Fruit fly (Drosophila melanogaster) whole organism, embryonic: ENCODE data around the gene bab1.
A peak's percentile ranks its signal among the peaks of the same experiment; 100 is the strongest.

Experiments used
- Aef1 ChIP-seq: fragments of 200-800 bp; sonication (Bioruptor generic); IDR thresholded peaks from 3 replicates; pipeline ENCODE4 v1.3.6; 2022; ENCODE audit warnings: missing biosample characterization, missing genetic modification characterization
- B-H1 ChIP-seq: fragments of 200-800 bp; sonication (Bioruptor generic); IDR thresholded peaks from 3 replicates; pipeline ENCODE4 v1.3.6; 2022; ENCODE audit warnings: missing biosample characterization, missing genetic modification characterization
- CG10267 ChIP-seq: fragments of 200-800 bp; sonication (Bioruptor generic); optimal IDR thresholded peaks from 2 replicates; lab custom pipeline; 2018; ENCODE audit warnings: missing biosample characterization, mild to moderate bottlenecking, missing genetic modification characterization, moderate library complexity
- CG10543 ChIP-seq: fragments of 200-800 bp; sonication (Bioruptor generic); optimal IDR thresholded peaks from 3 replicates; lab custom pipeline; 2017; ENCODE audit warnings: missing biosample characterization, mild to moderate bottlenecking, missing genetic modification characterization, moderate library complexity
- CG10565 ChIP-seq: fragments of 200-800 bp; sonication (Bioruptor generic); optimal IDR thresholded peaks from 3 replicates; lab custom pipeline; 2016; ENCODE audit warnings: missing biosample characterization, mild to moderate bottlenecking, missing genetic modification characterization
- CG11093 ChIP-seq: fragments of 200-800 bp; sonication (Bioruptor generic); IDR thresholded peaks from 3 replicates; pipeline ENCODE4 v1.3.6; 2022; ENCODE audit warnings: missing biosample characterization, missing genetic modification characterization
- CG11398 ChIP-seq: fragments of 200-800 bp; sonication (Bioruptor generic); optimal IDR thresholded peaks from 2 replicates; lab custom pipeline; 2016; ENCODE audit warnings: missing biosample characterization, missing genetic modification characterization
- CG12659 ChIP-seq: fragments of 200-800 bp; sonication (Bioruptor generic); optimal IDR thresholded peaks from 3 replicates; lab custom pipeline; 2017; ENCODE audit warnings: mild to moderate bottlenecking, missing biosample characterization, missing genetic modification reagents, missing genetic modification characterization
- CG14860 ChIP-seq: fragments of 200-800 bp; sonication (Bioruptor generic); IDR thresholded peaks from 3 replicates; pipeline ENCODE4 v1.3.6; 2022; ENCODE audit warnings: missing biosample characterization, missing genetic modification characterization; ENCODE audit not compliant: partially characterized antibody
- CG18262 ChIP-seq: fragments of 200-800 bp; optimal IDR thresholded peaks from 3 replicates; lab custom pipeline; 2019; ENCODE audit warnings: missing biosample characterization, mild to moderate bottlenecking, missing genetic modification characterization, moderate library complexity
- CG2889 ChIP-seq: fragments of 200-800 bp; sonication (Bioruptor generic); IDR thresholded peaks from 3 replicates; pipeline ENCODE4 v1.3.6; 2022; ENCODE audit warnings: missing biosample characterization, missing genetic modification characterization
- CG30431 ChIP-seq: fragments of 200-800 bp; sonication (Bioruptor generic); optimal IDR thresholded peaks from 2 replicates; lab custom pipeline; 2017; ENCODE audit warnings: missing biosample characterization, missing genetic modification characterization
- CG5180 ChIP-seq: fragments of 200-800 bp; sonication (Bioruptor generic); optimal IDR thresholded peaks from 3 replicates; lab custom pipeline; 2017; ENCODE audit warnings: missing biosample characterization, missing genetic modification characterization, mild to moderate bottlenecking, moderate library complexity, missing genetic modification reagents
- CG5953 ChIP-seq: fragments of 200-800 bp; sonication (Bioruptor generic); IDR thresholded peaks from 2 replicates; pipeline ENCODE4 v1.3.6; 2022; ENCODE audit warnings: missing biosample characterization, missing genetic modification characterization
- CG6272 ChIP-seq: fragments of 200-800 bp; sonication (Bioruptor generic); IDR thresholded peaks from 2 replicates; pipeline ENCODE4 v1.3.6; 2022; ENCODE audit warnings: missing biosample characterization, missing genetic modification characterization
- CG6683 ChIP-seq: fragments of 200-800 bp; sonication (Bioruptor generic); optimal IDR thresholded peaks from 2 replicates; lab custom pipeline; 2017; ENCODE audit warnings: missing biosample characterization, mild to moderate bottlenecking, missing genetic modification characterization, missing genetic modification reagents
- CG6765 ChIP-seq: fragments of 200-800 bp; sonication (Bioruptor generic); optimal IDR thresholded peaks from 3 replicates; lab custom pipeline; 2017; ENCODE audit warnings: missing biosample characterization, mild to moderate bottlenecking, missing genetic modification characterization
- CG7556 ChIP-seq: fragments of 200-800 bp; sonication (Bioruptor generic); optimal IDR thresholded peaks from 2 replicates; lab custom pipeline; 2017; ENCODE audit warnings: missing biosample characterization, mild to moderate bottlenecking, missing genetic modification characterization
- CG7745 ChIP-seq: fragments of 200-800 bp; sonication (Bioruptor generic); optimal IDR thresholded peaks from 2 replicates; lab custom pipeline; 2018; ENCODE audit warnings: missing biosample characterization, mild to moderate bottlenecking, missing genetic modification characterization, moderate library complexity
- CG7786 ChIP-seq: fragments of 200-800 bp; sonication (Bioruptor generic); optimal IDR thresholded peaks from 2 replicates; lab custom pipeline; 2016; ENCODE audit warnings: missing biosample characterization, missing genetic modification characterization
- CG8089 ChIP-seq: fragments of 200-800 bp; sonication (Bioruptor generic); optimal IDR thresholded peaks from 3 replicates; lab custom pipeline; 2016; ENCODE audit warnings: missing biosample characterization, missing genetic modification characterization
- CG8359 ChIP-seq: fragments of 200-800 bp; sonication (Bioruptor generic); optimal IDR thresholded peaks from 2 replicates; lab custom pipeline; 2017; ENCODE audit warnings: missing biosample characterization, mild to moderate bottlenecking, missing genetic modification characterization, borderline replicate concordance
- CG9876 ChIP-seq: fragments of 200-800 bp; sonication (Bioruptor generic); optimal IDR thresholded peaks from 2 replicates; lab custom pipeline; 2016; ENCODE audit warnings: missing biosample characterization, missing genetic modification characterization
- CG9932 ChIP-seq: fragments of 200-800 bp; sonication (Bioruptor generic); IDR thresholded peaks from 2 replicates; pipeline ENCODE4 v1.3.6; 2022; ENCODE audit warnings: missing biosample characterization, missing genetic modification characterization
- CTCF ChIP-seq: fragments of 200-800 bp; sonication (Bioruptor generic); optimal IDR thresholded peaks from 2 replicates; lab custom pipeline; 2017; ENCODE audit warnings: missing biosample characterization, mild to moderate bottlenecking, missing genetic modification characterization, moderate library complexity
- CrebB ChIP-seq: fragments of 200-800 bp; sonication (Bioruptor generic); optimal IDR thresholded peaks from 3 replicates; lab custom pipeline; 2018; ENCODE audit warnings: missing biosample characterization, mild to moderate bottlenecking, missing genetic modification characterization
- Fer1 ChIP-seq: fragments of 200-800 bp; sonication (Bioruptor generic); optimal IDR thresholded peaks from 2 replicates; lab custom pipeline; 2017; ENCODE audit warnings: missing biosample characterization, mild to moderate bottlenecking, missing genetic modification characterization
- Hsf ChIP-seq: fragments of 200-800 bp; sonication (Bioruptor generic); optimal IDR thresholded peaks from 3 replicates; lab custom pipeline; 2016; ENCODE audit warnings: missing biosample characterization, missing genetic modification characterization
- Lpt ChIP-seq: fragments of >200 bp; optimal IDR thresholded peaks from 2 replicates; lab custom pipeline; 2018; ENCODE audit warnings: missing biosample characterization, missing genetic modification characterization
- NfI ChIP-seq: fragments of 200-800 bp; sonication (Bioruptor generic); optimal IDR thresholded peaks from 3 replicates; lab custom pipeline; 2018; ENCODE audit warnings: missing biosample characterization, mild to moderate bottlenecking, missing genetic modification characterization, moderate library complexity
- Ptx1 ChIP-seq: fragments of 200-800 bp; sonication (Bioruptor generic); IDR thresholded peaks from 2 replicates; pipeline ENCODE4 v1.3.6; 2022; ENCODE audit warnings: missing biosample characterization, missing genetic modification characterization
- Sry-β ChIP-seq: fragments of 200-800 bp; sonication (Bioruptor generic); optimal IDR thresholded peaks from 2 replicates; lab custom pipeline; 2018; ENCODE audit warnings: missing biosample characterization, mild to moderate bottlenecking, missing genetic modification characterization, moderate library complexity
- Xrp1 ChIP-seq: fragments of 200-800 bp; sonication (Bioruptor generic); IDR thresholded peaks from 2 replicates; pipeline ENCODE4 v1.3.6; 2022; ENCODE audit warnings: missing biosample characterization, missing genetic modification characterization
- ab ChIP-seq: fragments of 200-800 bp; sonication (Bioruptor generic); optimal IDR thresholded peaks from 2 replicates; lab custom pipeline; 2016; ENCODE audit warnings: missing biosample characterization, missing genetic modification characterization
- ap ChIP-seq: fragments of 200-800 bp; sonication (Bioruptor generic); IDR thresholded peaks from 2 replicates; pipeline ENCODE4 v1.3.6; 2022; ENCODE audit warnings: missing biosample characterization, missing genetic modification characterization
- ase ChIP-seq: fragments of 200-800 bp; sonication (Bioruptor generic); IDR thresholded peaks from 3 replicates; pipeline ENCODE4 v1.3.6; 2022; ENCODE audit warnings: missing biosample characterization, missing genetic modification characterization
- cato ChIP-seq: fragments of 200-800 bp; sonication (Bioruptor generic); optimal IDR thresholded peaks from 2 replicates; lab custom pipeline; 2016; ENCODE audit warnings: missing biosample characterization, missing genetic modification characterization, borderline replicate concordance
- crp ChIP-seq, 2 experiments: fragments of 200-800 bp; sonication (Bioruptor generic); optimal IDR thresholded peaks; 2 replicates in 1 of 2; 3 replicates in 1 of 2; lab custom pipeline; 2017; ENCODE audit warnings: missing biosample characterization in 2 of 2, missing genetic modification characterization in 2 of 2, mild to moderate bottlenecking in 1 of 2, moderate library complexity in 1 of 2
- dmrt99B ChIP-seq: fragments of 200-800 bp; sonication (Bioruptor generic); optimal IDR thresholded peaks from 2 replicates; lab custom pipeline; 2018; ENCODE audit warnings: missing biosample characterization, mild to moderate bottlenecking, missing genetic modification characterization, moderate library complexity
- dpn ChIP-seq, 2 experiments: fragments of 200-800 bp; sonication (Bioruptor generic); optimal IDR thresholded peaks; 3 replicates each; lab custom pipeline; 2016; ENCODE audit warnings: missing biosample characterization in 2 of 2, missing genetic modification characterization in 2 of 2
- her ChIP-seq: fragments of 200-800 bp; sonication (Bioruptor generic); optimal IDR thresholded peaks from 2 replicates; lab custom pipeline; 2016; ENCODE audit warnings: missing biosample characterization, missing genetic modification characterization
- lilli ChIP-seq: fragments of 200-800 bp; sonication (Bioruptor generic); optimal IDR thresholded peaks from 3 replicates; lab custom pipeline; 2016; ENCODE audit warnings: missing biosample characterization, missing genetic modification characterization
- odd ChIP-seq: fragments of 200-800 bp; sonication (Bioruptor generic); optimal IDR thresholded peaks from 2 replicates; lab custom pipeline; 2017; ENCODE audit warnings: missing biosample characterization, mild to moderate bottlenecking, missing genetic modification characterization
- row ChIP-seq: fragments of 200-800 bp; sonication (Bioruptor generic); IDR thresholded peaks from 3 replicates; pipeline ENCODE4 v1.3.6; 2022; ENCODE audit warnings: missing biosample characterization, missing genetic modification characterization
- sens ChIP-seq: fragments of 200-800 bp; sonication (Bioruptor generic); peaks from one replicate; lab custom pipeline; 2016; ENCODE audit warnings: missing biosample characterization, missing genetic modification characterization
- ssp ChIP-seq: fragments of 200-800 bp; sonication (Bioruptor generic); IDR thresholded peaks from 2 replicates; pipeline ENCODE4 v1.3.6; 2022; ENCODE audit warnings: missing biosample characterization, missing genetic modification characterization
- sug ChIP-seq: fragments of 200-800 bp; optimal IDR thresholded peaks from 2 replicates; lab custom pipeline; 2019; ENCODE audit warnings: missing biosample characterization, mild to moderate bottlenecking, missing genetic modification characterization, moderate library complexity
- tll ChIP-seq, 2 experiments: fragments of 200-800 bp in 1 of 2; fragments of >200 bp in 1 of 2; sonication (Bioruptor generic) in 1 of 2; optimal IDR thresholded peaks; 2 replicates each; lab custom pipeline; 2017 to 2019; ENCODE audit warnings: missing biosample characterization in 2 of 2, missing genetic modification characterization in 2 of 2, mild to moderate bottlenecking in 1 of 2, moderate library complexity in 1 of 2
- usp ChIP-seq: fragments of >200 bp; optimal IDR thresholded peaks from 2 replicates; lab custom pipeline; 2017; ENCODE audit warnings: missing biosample characterization, missing genetic modification characterization
- vnd ChIP-seq: fragments of 200-800 bp; sonication (Bioruptor generic); IDR thresholded peaks from 3 replicates; pipeline ENCODE4 v1.3.6; 2022; ENCODE audit warnings: missing biosample characterization, missing genetic modification characterization; ENCODE audit not compliant: partially characterized antibody

The bab1 gene

dm6 chr3L:1086305-1086733 lies 14.6 kb downstream of the bab1 start (continued):
- TF ChIP-seq CG10267 (peak; percentile 21), Hsf (GFP tag; lab: Kevin White, UChicago) (no peak), lilli (GFP tag; lab: Kevin White, UChicago) (no peak), sug (peak; percentile 84), vnd (no peak), usp (GFP tag; lab: Kevin White, UChicago) (no peak), ssp (GFP tag; lab: Robert Waterston, UW) (no peak), CG12659 (GFP tag; lab: Kevin White, UChicago) (peak; percentile 60), CG9876 (GFP tag; lab: Kevin White, UChicago) (no peak), Xrp1 (GFP tag; lab: Robert Waterston, UW) (peak; percentile 84), CG30431 (GFP tag; lab: Kevin White, UChicago) (peak; percentile 46), CG11398 (peak; percentile 32), CG5180 (GFP tag; lab: Kevin White, UChicago) (peak; percentile 57), CG11093 (GFP tag; lab: Robert Waterston, UW) (no peak), ap (0 out of 2 replicates have a peak, but pooled peaks have one; percentile 44), CG6765 (peak; percentile 68), Fer1 (peak; percentile 88), ab (GFP tag; lab: Kevin White, UChicago) (no peak), B-H1 (GFP tag; lab: Robert Waterston, UW) (peak; percentile 21; the same call in 1 of the 3 replicates), dmrt99B (tag; lab: Kevin White, UChicago) (peak; percentile 69), Sry-β (peak; percentile 26), CG2889 (GFP tag; lab: Robert Waterston, UW) (no peak), tll (GFP tag; optimal IDR thresholded peaks at IDR 0.05; lab: Kevin White, UChicago) (no peak), sens (GFP tag; lab: Kevin White, UChicago) (peak; percentile 76), CG6683 (peak; percentile 75), CG9932 (GFP tag; lab: Robert Waterston, UW) (peak; percentile 49), CG7556 (GFP tag; lab: Kevin White, UChicago) (peak; percentile 49), crp (GFP tag; optimal IDR thresholded peaks at IDR 0.05; lab: Kevin White, UChicago) (peak in 1 of 2 experiments; percentile 30), CG18262 (tag; lab: Kevin White, UChicago) (peak; percentile 50), CTCF (peak; percentile 33), CG7786 (GFP tag; lab: Kevin White, UChicago) (no peak), odd (GFP tag; lab: Kevin White, UChicago) (peak; percentile 84), Ptx1 (GFP tag; lab: Robert Waterston, UW) (peak; percentile 5; the same call in 1 of the 2 replicates), CG6272 (GFP tag; lab: Robert Waterston, UW) (no peak), cato (GFP tag; lab: Kevin White, UChicago) (no peak), NfI (GFP tag; lab: Kevin White, UChicago) (peak; percentile 44), CG5953 (GFP tag; lab: Robert Waterston, UW) (peak; percentile 59; the same call in 1 of the 2 replicates), row (GFP tag; lab: Robert Waterston, UW) (0 out of 3 replicates have a peak, but pooled peaks have one; percentile 9), Aef1 (GFP tag; lab: Robert Waterston, UW) (0 out of 3 replicates have a peak, but pooled peaks have one; percentile 20), dpn (GFP tag; optimal IDR thresholded peaks at IDR 0.05; lab: Kevin White, UChicago) (peak; percentile 9 to 22), her (no peak), Lpt (no peak), CG8089 (GFP tag; lab: Kevin White, UChicago) (peak; percentile 9), CG10543 (GFP tag; lab: Kevin White, UChicago) (peak; percentile 83), CG7745 (tag; lab: Kevin White, UChicago) (peak; percentile 33), CG8359 (GFP tag; lab: Kevin White, UChicago) (peak; percentile 77), CG10565 (GFP tag; lab: Kevin White, UChicago) (no peak), ase (0 out of 3 replicates have a peak, but pooled peaks have one; percentile 24), CrebB (tag; lab: Kevin White, UChicago) (peak; percentile 81), CG14860 (GFP tag; lab: Robert Waterston, UW) (no peak)
